Fruit fly (Drosophila melanogaster): ENCODE measurements around the gene tkv.

tkv gene

dm6 chr2L:5300237-5300668 is 29.1 kb upstream of the tkv start (continued):
- no peak for TF ChIP-seq H2.0 (GFP tag; IDR thresholded peaks at IDR 0.05)
- peak; percentile 37; the same call in 1 of the 2 replicates for TF ChIP-seq CG1024 (GFP tag; IDR thresholded peaks at IDR 0.05)
- TF ChIP-seq Hr3 (GFP tag; optimal IDR thresholded peaks at IDR 0.05), result peak; percentile 27
- TF ChIP-seq HmgZ (tag; optimal IDR thresholded peaks at IDR 0.05), result no peak
- TF ChIP-seq so (GFP tag; IDR thresholded peaks at IDR 0.05), result 0 out of 3 replicates have a peak, but pooled peaks have one; percentile 15
- 0 out of 2 replicates have a peak, but pooled peaks have one; percentile 36 for TF ChIP-seq CG6689 (GFP tag; IDR thresholded peaks at IDR 0.05)
- TF ChIP-seq org-1 (GFP tag; optimal IDR thresholded peaks at IDR 0.05), result no peak
- TF ChIP-seq HmgD (GFP tag; optimal IDR thresholded peaks at IDR 0.05), result no peak
- peak; percentile 21 for TF ChIP-seq kni (GFP tag; optimal IDR thresholded peaks at IDR 0.05)
- peak; percentile 85 for TF ChIP-seq crol (GFP tag; IDR thresholded peaks at IDR 0.05)
- no peak for TF ChIP-seq pan (optimal IDR thresholded peaks at IDR 0.05)
- TF ChIP-seq pan (GFP tag; optimal IDR thresholded peaks at IDR 0.05 in 1 of 2, IDR thresholded peaks at IDR 0.05 in 1 of 2), result peak in 1 of 2 experiments; percentile 19
- no peak for TF ChIP-seq CHES-1-like (GFP tag; optimal IDR thresholded peaks at IDR 0.05)
- no peak for TF ChIP-seq tna (GFP tag; IDR thresholded peaks at IDR 0.05; ENCODE audit: partially characterized antibody)
- peak; percentile 28; the same call in 1 of the 2 replicates for TF ChIP-seq vvl (GFP tag; IDR thresholded peaks at IDR 0.05)
- no peak for TF ChIP-seq repo (GFP tag; optimal IDR thresholded peaks at IDR 0.05)
- TF ChIP-seq dimm (GFP tag; IDR thresholded peaks at IDR 0.05), result no peak
- peak; percentile 87 for TF ChIP-seq CG5180 (GFP tag; optimal IDR thresholded peaks at IDR 0.05)
- TF ChIP-seq esg (GFP tag; conservative IDR thresholded peaks at IDR 0.05), result no peak
- TF ChIP-seq CG3847 (GFP tag; IDR thresholded peaks at IDR 0.05), result no peak
- TF ChIP-seq dmrt99B (tag; optimal IDR thresholded peaks at IDR 0.05), result no peak
- peak; percentile 1 for TF ChIP-seq Deaf1 (tag; optimal IDR thresholded peaks at IDR 0.05)
- peak; percentile 87 for TF ChIP-seq CG4360 (GFP tag; IDR thresholded peaks at IDR 0.05)
- TF ChIP-seq CG1832 (GFP tag; optimal IDR thresholded peaks at IDR 0.05), result peak; percentile 40
- no peak for TF ChIP-seq CG17829 (tag; optimal IDR thresholded peaks at IDR 0.05)
- peak; percentile 99 for TF ChIP-seq Blimp-1 (GFP tag; optimal IDR thresholded peaks at IDR 0.05)
- TF ChIP-seq Med (GFP tag), result peak; percentile 13
- peak; percentile 31 for TF ChIP-seq sqz (GFP tag; optimal IDR thresholded peaks at IDR 0.05)
- no peak for TF ChIP-seq CG12236 (GFP tag; optimal IDR thresholded peaks at IDR 0.05)
- TF ChIP-seq CG17385 (GFP tag; optimal IDR thresholded peaks at IDR 0.05), result peak; percentile 67
- no peak for TF ChIP-seq rib (GFP tag; IDR thresholded peaks at IDR 0.05)
- TF ChIP-seq CG2199 (GFP tag; IDR thresholded peaks at IDR 0.05), result peak; percentile 67; the same call in 1 of the 3 replicates
- TF ChIP-seq bsh (GFP tag; optimal IDR thresholded peaks at IDR 0.05), result no peak
- 0 out of 4 replicates have a peak, but pooled peaks have one; percentile 53 for TF ChIP-seq chinmo (GFP tag; IDR thresholded peaks at IDR 0.05; ENCODE audit: partially characterized antibody)
- no peak for TF ChIP-seq CG32772 (GFP tag; IDR thresholded peaks at IDR 0.05)
- no peak for TF ChIP-seq CG2712 (tag; optimal IDR thresholded peaks at IDR 0.05)
- TF ChIP-seq sens-2 (GFP tag; IDR thresholded peaks at IDR 0.05), result peak; percentile 79; the same call in 1 of the 2 replicates
- TF ChIP-seq oc (tag; optimal IDR thresholded peaks at IDR 0.05), result peak; percentile 10
- 0 out of 2 replicates have a peak, but pooled peaks have one; percentile 10 for TF ChIP-seq Bgb (GFP tag; IDR thresholded peaks at IDR 0.05; ENCODE audit: partially characterized antibody)
- peak; percentile 19; the same call in 1 of the 2 replicates for TF ChIP-seq chm (GFP tag; IDR thresholded peaks at IDR 0.05)
- TF ChIP-seq CG16779 (GFP tag; IDR thresholded peaks at IDR 0.05), result no peak
- TF ChIP-seq Atf3 (GFP tag; optimal IDR thresholded peaks at IDR 0.05), result no peak
- TF ChIP-seq z (GFP tag; IDR thresholded peaks at IDR 0.05), result 0 out of 3 replicates have a peak, but pooled peaks have one; percentile 30
- TF ChIP-seq Atf-2 (GFP tag; optimal IDR thresholded peaks at IDR 0.05), result no peak
- 0 out of 2 replicates have a peak, but pooled peaks have one; percentile 8 for TF ChIP-seq ara (GFP tag; IDR thresholded peaks at IDR 0.05)
